Worm (Caenorhabditis elegans): ENCODE measurements around the gene adss-1.

adss-1 gene

ce11 chrV:4791569-4791968 lies 31.7 kb downstream of the adss-1 start, which contains the start of gene R02F11.11:
Gene R02F11.11 (plus strand): TSS chrV:4791869.
- TF ChIP-seq zim-3 (tag; optimal IDR thresholded peaks at IDR 0.05) (no peak), F52B5.7 (tag; optimal IDR thresholded peaks at IDR 0.05) (no peak), die-1 (tag; optimal IDR thresholded peaks at IDR 0.05) (no peak), lsl-1 (GFP tag; optimal IDR thresholded peaks at IDR 0.05) (no peak), madf-3 (GFP tag; IDR thresholded peaks at IDR 0.05) (no peak), fkh-3 (tag; optimal IDR thresholded peaks at IDR 0.05) (no peak), hlh-12 (tag; optimal IDR thresholded peaks at IDR 0.05) (no peak), B0336.3 (GFP tag; IDR thresholded peaks at IDR 0.05) (no peak), nfyb-1 (GFP tag; IDR thresholded peaks at IDR 0.05) (no peak), attf-6 (GFP tag; IDR thresholded peaks at IDR 0.05) (no peak), dpff-1 (tag; optimal IDR thresholded peaks at IDR 0.05) (no peak), sptf-2 (GFP tag; optimal IDR thresholded peaks at IDR 0.05) (no peak), lin-54 (GFP tag; optimal IDR thresholded peaks at IDR 0.05) (no peak), dox-1 (GFP tag; IDR thresholded peaks at IDR 0.05) (no peak), ztf-3 (GFP tag; optimal IDR thresholded peaks at IDR 0.05) (no peak), tbp1 (GFP tag; optimal IDR thresholded peaks at IDR 0.05) (no peak), hmg-20 (GFP tag; IDR thresholded peaks at IDR 0.05) (no peak), cebp-1 (GFP tag; IDR thresholded peaks at IDR 0.05) (no peak), cebp-1 (tag; optimal IDR thresholded peaks at IDR 0.05) (no peak), pha-4 (tag; optimal IDR thresholded peaks at IDR 0.05) (no peak)

ce11 chrV:4790368-4790767 lies 32.9 kb downstream of the adss-1 start, which contains the start of gene R02F11.12:
Gene R02F11.12 (plus strand): TSS chrV:4790668.
- no peak for TF ChIP-seq pha-4 (tag; optimal IDR thresholded peaks at IDR 0.05)
- no peak for TF ChIP-seq nhr-90 (tag; optimal IDR thresholded peaks at IDR 0.05)
- TF ChIP-seq T26A5.8 (tag; optimal IDR thresholded peaks at IDR 0.05) = no peak
- TF ChIP-seq Y95B8A.8 (GFP tag; IDR thresholded peaks at IDR 0.05) = no peak
- no peak for TF ChIP-seq unc-130 (GFP tag; optimal IDR thresholded peaks at IDR 0.05)
- TF ChIP-seq ztf-26 (tag; optimal IDR thresholded peaks at IDR 0.05) = no peak
- TF ChIP-seq K12H6.12 (tag; optimal IDR thresholded peaks at IDR 0.05) = no peak
- no peak for TF ChIP-seq attf-6 (GFP tag; IDR thresholded peaks at IDR 0.05)
- TF ChIP-seq somi-1 (GFP tag; optimal IDR thresholded peaks at IDR 0.05) = no peak
- TF ChIP-seq hrde-1 (tag; optimal IDR thresholded peaks at IDR 0.05; ENCODE audit: borderline replicate concordance) = no peak
- TF ChIP-seq mcd-1 (GFP tag; IDR thresholded peaks at IDR 0.05) = no peak
- TF ChIP-seq egrh-3 (GFP tag; IDR thresholded peaks at IDR 0.05) = no peak
- no peak for TF ChIP-seq ets-4 (GFP tag; optimal IDR thresholded peaks at IDR 0.05)
- TF ChIP-seq T07F8.4 (tag; optimal IDR thresholded peaks at IDR 0.05) = no peak
- TF ChIP-seq hmg-20 (GFP tag; IDR thresholded peaks at IDR 0.05) = no peak
- no peak for TF ChIP-seq ztf-6 (GFP tag; IDR thresholded peaks at IDR 0.05)
- TF ChIP-seq zim-3 (tag; optimal IDR thresholded peaks at IDR 0.05) = no peak

ce11 chrV:4788823-4789222 lies 34.4 kb downstream of the adss-1 start, which contains the start of gene R02F11.10:
Gene R02F11.10 (plus strand): TSS chrV:4789123.
- TF ChIP-seq fkh-3 (tag; optimal IDR thresholded peaks at IDR 0.05) (no peak), somi-1 (GFP tag; optimal IDR thresholded peaks at IDR 0.05) (no peak), ztf-6 (GFP tag; IDR thresholded peaks at IDR 0.05) (no peak), F57C9.4 (tag; optimal IDR thresholded peaks at IDR 0.05) (no peak), K12H6.12 (tag; optimal IDR thresholded peaks at IDR 0.05) (no peak), ceh-91 (GFP tag; IDR thresholded peaks at IDR 0.05) (no peak), athp-1 (tag; optimal IDR thresholded peaks at IDR 0.05) (no peak), egl-18 (GFP tag; IDR thresholded peaks at IDR 0.05) (no peak), F10E7.11 (tag; optimal IDR thresholded peaks at IDR 0.05) (no peak), attf-3 (GFP tag; conservative IDR thresholded peaks at IDR 0.05) (no peak), ceh-40 (GFP tag; IDR thresholded peaks at IDR 0.05) (no peak), Y53F4B.3 (GFP tag; IDR thresholded peaks at IDR 0.05) (no peak), F37B4.10 (GFP tag; IDR thresholded peaks at IDR 0.05) (no peak), snpc-1.3 (tag; optimal IDR thresholded peaks at IDR 0.05; ENCODE audit: insufficient read depth) (no peak), cebp-1 (GFP tag; IDR thresholded peaks at IDR 0.05) (no peak), cebp-1 (tag; optimal IDR thresholded peaks at IDR 0.05) (no peak), ekl-4 (GFP tag; IDR thresholded peaks at IDR 0.05) (no peak), ceh-100 (GFP tag; IDR thresholded peaks at IDR 0.05) (no peak), hmg-1.2 (GFP tag; IDR thresholded peaks at IDR 0.05) (no peak)
